Worm (Caenorhabditis elegans) whole organism, L4 larva: ENCODE data around the gene C14A4.6.

Source experiments
- F26F4.8 ChIP-seq: fragments of 200-800 bp; sonication (Bioruptor generic); conservative IDR thresholded peaks from 2 replicates; pipeline ENCODE4 v1.3.6; 2022; ENCODE audit warnings: missing genetic modification characterization, missing compliant biosample characterization
- F49E8.2 ChIP-seq: sonication (generic microtip); optimal IDR thresholded peaks from 2 replicates; lab custom pipeline; 2016; ENCODE audit warnings: missing compliant biosample characterization, mild to moderate bottlenecking, missing genetic modification characterization, borderline replicate concordance
- ZK546.5 ChIP-seq, 2 experiments: sonication (generic microtip); optimal IDR thresholded peaks; 2 replicates each; lab custom pipeline; 2017; ENCODE audit warnings: missing biosample characterization in 2 of 2, missing genetic modification characterization in 2 of 2
- ceh-44 ChIP-seq: fragments of 200-800 bp; sonication (Bioruptor generic); IDR thresholded peaks from 2 replicates; pipeline ENCODE4 v1.3.6; 2022; ENCODE audit warnings: missing genetic modification reagents, missing genetic modification characterization, missing compliant biosample characterization
- dpl-1 ChIP-seq: fragments of 150-350 bp; optimal IDR thresholded peaks from 2 replicates; lab custom pipeline; 2014; ENCODE audit warnings: missing biosample characterization, missing genetic modification reagents, missing genetic modification characterization
- fos-1 ChIP-seq: fragments of 150-350 bp; optimal IDR thresholded peaks from 2 replicates; lab custom pipeline; 2014; ENCODE audit warnings: missing biosample characterization, missing genetic modification characterization
- jun-1 ChIP-seq: fragments of 150-350 bp; optimal IDR thresholded peaks from 2 replicates; lab custom pipeline; 2014; ENCODE audit warnings: missing biosample characterization, missing genetic modification reagents, missing genetic modification characterization
- mdl-1 ChIP-seq, 2 experiments: fragments of 150-350 bp in 1 of 2; sonication (generic microtip) in 1 of 2; optimal IDR thresholded peaks; 2 replicates each; lab custom pipeline; 2014 to 2017; ENCODE audit warnings: missing biosample characterization in 2 of 2, missing genetic modification characterization in 2 of 2
- nhr-102 ChIP-seq: sonication (generic microtip); optimal IDR thresholded peaks from 2 replicates; lab custom pipeline; 2016; ENCODE audit warnings: mild to moderate bottlenecking, missing genetic modification characterization, moderate library complexity, missing compliant biosample characterization
- nhr-76 ChIP-seq: fragments of 150-350 bp; optimal IDR thresholded peaks from 2 replicates; lab custom pipeline; 2014; ENCODE audit warnings: missing biosample characterization, missing genetic modification characterization
- php-3 ChIP-seq: fragments of 200-800 bp; sonication (Bioruptor generic); IDR thresholded peaks from 2 replicates; pipeline ENCODE4 v1.3.6; 2022; ENCODE audit warnings: missing genetic modification reagents, missing genetic modification characterization, missing compliant biosample characterization
- pqm-1 ChIP-seq: sonication (generic microtip); optimal IDR thresholded peaks from 2 replicates; lab custom pipeline; 2017; ENCODE audit warnings: missing biosample characterization, missing genetic modification characterization
- unc-130 ChIP-seq: sonication (generic microtip); optimal IDR thresholded peaks from 2 replicates; lab custom pipeline; 2016; ENCODE audit warnings: missing genetic modification reagents, missing genetic modification characterization, missing compliant biosample characterization
- zag-1 ChIP-seq: fragments of 150-350 bp; optimal IDR thresholded peaks from 2 replicates; lab custom pipeline; 2014; ENCODE audit warnings: missing biosample characterization, missing genetic modification characterization

DNA sequence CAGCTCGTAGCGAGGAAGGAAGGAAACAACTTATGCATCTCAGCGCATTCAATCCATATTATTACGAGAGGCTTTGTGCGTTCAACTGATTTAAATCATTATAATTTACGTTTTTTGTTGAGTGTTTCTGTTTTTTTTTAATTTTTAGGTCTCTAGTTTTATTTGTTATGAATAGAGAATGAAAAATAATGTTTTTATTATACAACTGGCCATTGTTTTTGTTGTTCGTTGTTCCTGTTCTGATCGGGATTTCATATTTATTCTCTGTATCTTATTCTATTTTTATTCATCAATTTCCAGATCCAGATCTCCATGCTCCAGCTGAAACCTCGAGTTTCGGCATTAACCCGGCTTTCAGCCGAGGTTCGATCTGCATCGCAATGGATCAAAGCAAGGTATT lies 12.3 kb downstream of the C14A4.6 start, which contains the start of gene mrps-22:
- no peak for TF ChIP-seq F49E8.2 (tag; lab: Kevin White, UChicago)
- TF ChIP-seq fos-1 (tag; lab: Kevin White, UChicago): no peak
- TF ChIP-seq php-3: no peak
- no peak for TF ChIP-seq mdl-1 (tag; optimal IDR thresholded peaks at IDR 0.05; lab: Kevin White, UChicago)
- TF ChIP-seq zag-1 (tag; lab: Kevin White, UChicago): no peak
- no peak for TF ChIP-seq pqm-1 (tag; lab: Kevin White, UChicago)
- TF ChIP-seq ceh-44 (GFP tag; lab: Robert Waterston, UW): no peak
- no peak for TF ChIP-seq nhr-76
- no peak for TF ChIP-seq jun-1 (tag; lab: Kevin White, UChicago)
- no peak for TF ChIP-seq F26F4.8 (GFP tag; lab: Robert Waterston, UW)
- no peak for TF ChIP-seq ZK546.5 (tag; optimal IDR thresholded peaks at IDR 0.05; lab: Kevin White, UChicago)
- TF ChIP-seq unc-130 (GFP tag; lab: Kevin White, UChicago): no peak
- TF ChIP-seq dpl-1: no peak
- no peak for TF ChIP-seq nhr-102 (tag; lab: Kevin White, UChicago)
